Worm (Caenorhabditis elegans): ENCODE results near the gene dpy-9.

- TF ChIP-seq gmeb-2 (tag; optimal IDR thresholded peaks at IDR 0.05) (no peak), fkh-10 (GFP tag; optimal IDR thresholded peaks at IDR 0.05) (no peak), ama-1 (optimal IDR thresholded peaks at IDR 0.05) (no peak), sox-2 (GFP tag; IDR thresholded peaks at IDR 0.05) (no peak), lim-6 (tag; optimal IDR thresholded peaks at IDR 0.05) (no peak), unc-86 (tag; optimal IDR thresholded peaks at IDR 0.05) (no peak), pqm-1 (tag; optimal IDR thresholded peaks at IDR 0.05) (no peak), ceh-30 (tag; optimal IDR thresholded peaks at IDR 0.05) (no peak)
Observed at ce11 chrIV:293995-294700, 35.1 kb upstream of the dpy-9 start.

Data from whole organism, late embryonic.